Worm (Caenorhabditis elegans) whole organism, L4/young adult: ENCODE measurements around the gene B0334.5.

ENCODE experiments used
- dao-5 ChIP-seq: sonication (generic microtip); optimal IDR thresholded peaks from 2 replicates; lab custom pipeline; 2016; ENCODE audit warnings: missing genotype, missing genetic modification characterization, moderate library complexity, missing compliant biosample characterization
- him-1 ChIP-seq: sonication (generic microtip); optimal IDR thresholded peaks from 2 replicates; lab custom pipeline; 2016; ENCODE audit warnings: missing genotype, missing genetic modification reagents, missing genetic modification characterization, missing compliant biosample characterization

- TF ChIP-seq dao-5 (tag; lab: Kevin White, UChicago) (no peak), him-1 (tag; lab: Kevin White, UChicago) (no peak)
Measured at ce11 chrII:11545952-11546325, 48.5 kb downstream of the B0334.5 start.
